Worm (Caenorhabditis elegans) whole organism, L1 larva: ENCODE data around the gene Y62H9A.8.
A peak's percentile ranks its signal among the peaks of the same experiment; 100 is the strongest.

Experiments
- C16A3.4 ChIP-seq: fragments of 150-350 bp; optimal IDR thresholded peaks from 2 replicates; lab custom pipeline; 2014; ENCODE audit warnings: missing biosample characterization, missing genetic modification characterization
- F16B12.6 ChIP-seq: fragments of 150-350 bp; optimal IDR thresholded peaks from 2 replicates; lab custom pipeline; 2014; ENCODE audit warnings: missing biosample characterization, missing genetic modification characterization
- Y116A8C.19 ChIP-seq: sonication (generic microtip); optimal IDR thresholded peaks from 2 replicates; lab custom pipeline; 2016; ENCODE audit warnings: missing compliant biosample characterization, missing genetic modification characterization, borderline replicate concordance
- ceh-82 ChIP-seq, 3 experiments: fragments of 150-350 bp in 1 of 3; sonication (generic microtip) in 2 of 3; optimal IDR thresholded peaks; 2 replicates each; lab custom pipeline; 2014 to 2017; ENCODE audit warnings: missing biosample characterization in 3 of 3, missing genetic modification characterization in 3 of 3
- ceh-88 ChIP-seq: fragments of 200-800 bp; sonication (Bioruptor generic); IDR thresholded peaks from 2 replicates; pipeline ENCODE4 v1.3.6; 2022; ENCODE audit warnings: missing genetic modification characterization, missing compliant biosample characterization
- ceh-90 ChIP-seq: sonication (generic microtip); optimal IDR thresholded peaks from 2 replicates; lab custom pipeline; 2016; ENCODE audit warnings: missing genetic modification characterization, missing compliant biosample characterization
- dsc-1 ChIP-seq: sonication (generic microtip); optimal IDR thresholded peaks from 2 replicates; lab custom pipeline; 2016; ENCODE audit warnings: mild to moderate bottlenecking, missing genetic modification characterization, missing compliant biosample characterization
- efl-1 ChIP-seq, 4 experiments: fragments of 150-350 bp; optimal IDR thresholded peaks in 3 of 4; peaks in 1 of 4; 1 replicate in 1 of 4; 2 replicates in 3 of 4; lab custom pipeline; 2014; ENCODE audit warnings: missing biosample characterization in 2 of 4, missing genetic modification characterization in 2 of 4, missing genetic modification reagents in 2 of 4
- elt-3 ChIP-seq, 6 experiments: fragments of 150-350 bp in 1 of 6; sonication (generic microtip); optimal IDR thresholded peaks; 2 replicates each; lab custom pipeline; 2017 to 2018; ENCODE audit warnings: missing biosample characterization in 6 of 6, missing genetic modification characterization in 6 of 6, inconsistent platforms in 1 of 6
- ets-5 ChIP-seq: fragments of 200-800 bp; sonication (Bioruptor generic); IDR thresholded peaks from 2 replicates; pipeline ENCODE4 v1.3.6; 2022; ENCODE audit warnings: missing genetic modification characterization, missing compliant biosample characterization
- fkh-10 ChIP-seq: sonication (generic microtip); optimal IDR thresholded peaks from 2 replicates; lab custom pipeline; 2017; ENCODE audit warnings: missing biosample characterization, missing genetic modification reagents, missing genetic modification characterization
- hpl-2 ChIP-seq: fragments of 150-350 bp; optimal IDR thresholded peaks from 2 replicates; lab custom pipeline; 2014; ENCODE audit warnings: missing biosample characterization, missing genetic modification reagents, missing genetic modification characterization
- irx-1 ChIP-seq: sonication (generic microtip); optimal IDR thresholded peaks from 2 replicates; lab custom pipeline; 2016; ENCODE audit warnings: missing genetic modification characterization, missing compliant biosample characterization
- lin-13 ChIP-seq: fragments of 150-350 bp; optimal IDR thresholded peaks from 2 replicates; lab custom pipeline; 2014; ENCODE audit warnings: missing biosample characterization, missing genetic modification reagents, missing genetic modification characterization
- lin-14 ChIP-seq: fragments of 200-800 bp; sonication (Bioruptor generic); optimal IDR thresholded peaks from 2 replicates; lab custom pipeline; 2018; ENCODE audit warnings: mild to moderate bottlenecking, missing genetic modification characterization, moderate library complexity, missing compliant biosample characterization
- lin-15B ChIP-seq: fragments of 150-350 bp; sonication (generic microtip); optimal IDR thresholded peaks from 3 replicates; lab custom pipeline; 2014; ENCODE audit warnings: missing biosample characterization, missing genetic modification characterization
- lin-35 ChIP-seq, 2 experiments: fragments of 150-350 bp; optimal IDR thresholded peaks; 2 replicates each; lab custom pipeline; 2014; ENCODE audit warnings: missing biosample characterization in 2 of 2, missing genetic modification characterization in 2 of 2, missing genetic modification reagents in 2 of 2
- mef-2 ChIP-seq: fragments of 150-350 bp; optimal IDR thresholded peaks from 2 replicates; lab custom pipeline; 2014; ENCODE audit warnings: missing biosample characterization, missing genetic modification characterization
- mep-1 ChIP-seq: fragments of 150-350 bp; optimal IDR thresholded peaks from 2 replicates; lab custom pipeline; 2014; ENCODE audit warnings: missing biosample characterization, missing genetic modification characterization
- nhr-12 ChIP-seq: sonication (generic microtip); optimal IDR thresholded peaks from 2 replicates; lab custom pipeline; 2017; ENCODE audit warnings: missing biosample characterization, missing genetic modification characterization
- nhr-20 ChIP-seq: sonication (generic microtip); optimal IDR thresholded peaks from 2 replicates; lab custom pipeline; 2016; ENCODE audit warnings: mild to moderate bottlenecking, missing genetic modification characterization, missing compliant biosample characterization
- nhr-47 ChIP-seq: sonication (generic microtip); optimal IDR thresholded peaks from 2 replicates; lab custom pipeline; 2016; ENCODE audit warnings: mild to moderate bottlenecking, missing genetic modification characterization, moderate library complexity, missing compliant biosample characterization
- nhr-71 ChIP-seq: sonication (generic microtip); optimal IDR thresholded peaks from 2 replicates; lab custom pipeline; 2016; ENCODE audit warnings: mild to moderate bottlenecking, missing genetic modification characterization, moderate library complexity, missing compliant biosample characterization
- nhr-77 ChIP-seq: fragments of 150-350 bp; optimal IDR thresholded peaks from 2 replicates; lab custom pipeline; 2014; ENCODE audit warnings: missing biosample characterization, missing genetic modification characterization
- nhr-84 ChIP-seq: sonication (generic microtip); optimal IDR thresholded peaks from 2 replicates; lab custom pipeline; 2017; ENCODE audit warnings: missing biosample characterization, missing genetic modification characterization
- nhr-85 ChIP-seq: sonication (generic microtip); peaks from one replicate; lab custom pipeline; 2016; ENCODE audit warnings: missing genetic modification characterization, inconsistent platforms, missing compliant biosample characterization
- nhr-90 ChIP-seq: sonication (generic microtip); optimal IDR thresholded peaks from 2 replicates; lab custom pipeline; 2016; ENCODE audit warnings: mild to moderate bottlenecking, missing genetic modification characterization, missing compliant biosample characterization; ENCODE audit not compliant: poor library complexity
- pag-3 ChIP-seq: sonication (generic microtip); optimal IDR thresholded peaks from 2 replicates; lab custom pipeline; 2017; ENCODE audit warnings: missing genetic modification characterization, mild to moderate bottlenecking, missing compliant biosample characterization, antibody characterized with exemption, borderline replicate concordance; ENCODE audit not compliant: insufficient read depth
- pax-3 ChIP-seq: fragments of 200-800 bp; sonication (Bioruptor generic); optimal IDR thresholded peaks from 2 replicates; lab custom pipeline; 2018; ENCODE audit warnings: mild to moderate bottlenecking, missing genetic modification characterization, moderate library complexity, missing compliant biosample characterization
- rnt-1 ChIP-seq: sonication (generic microtip); optimal IDR thresholded peaks from 2 replicates; lab custom pipeline; 2016; ENCODE audit warnings: mild to moderate bottlenecking, missing genetic modification characterization, moderate library complexity, missing compliant biosample characterization
- skn-1 ChIP-seq: fragments of 150-350 bp; optimal IDR thresholded peaks from 2 replicates; lab custom pipeline; 2014; ENCODE audit warnings: missing biosample characterization, missing genetic modification characterization
- sup-37 ChIP-seq: fragments of 200-800 bp; sonication (Bioruptor generic); optimal IDR thresholded peaks from 2 replicates; lab custom pipeline; 2018; ENCODE audit warnings: mild to moderate bottlenecking, missing genetic modification characterization, missing compliant biosample characterization
- unc-30 ChIP-seq: sonication (generic microtip); optimal IDR thresholded peaks from 2 replicates; lab custom pipeline; 2017; ENCODE audit warnings: missing biosample characterization, missing genetic modification characterization
- xbp-1 ChIP-seq: sonication (generic microtip); optimal IDR thresholded peaks from 2 replicates; lab custom pipeline; 2016; ENCODE audit warnings: missing genetic modification characterization, missing compliant biosample characterization
- zag-1 ChIP-seq: fragments of 150-350 bp; optimal IDR thresholded peaks from 2 replicates; lab custom pipeline; 2014; ENCODE audit warnings: missing biosample characterization, missing genetic modification characterization
- zip-4 ChIP-seq: fragments of 200-800 bp; sonication (Bioruptor generic); optimal IDR thresholded peaks from 2 replicates; lab custom pipeline; 2018; ENCODE audit warnings: mild to moderate bottlenecking, missing genetic modification characterization, moderate library complexity, missing compliant biosample characterization
- ztf-4 ChIP-seq: fragments of 150-350 bp; optimal IDR thresholded peaks from 2 replicates; lab custom pipeline; 2014; ENCODE audit warnings: missing biosample characterization, missing genetic modification characterization

Y62H9A.8 gene

DNA sequence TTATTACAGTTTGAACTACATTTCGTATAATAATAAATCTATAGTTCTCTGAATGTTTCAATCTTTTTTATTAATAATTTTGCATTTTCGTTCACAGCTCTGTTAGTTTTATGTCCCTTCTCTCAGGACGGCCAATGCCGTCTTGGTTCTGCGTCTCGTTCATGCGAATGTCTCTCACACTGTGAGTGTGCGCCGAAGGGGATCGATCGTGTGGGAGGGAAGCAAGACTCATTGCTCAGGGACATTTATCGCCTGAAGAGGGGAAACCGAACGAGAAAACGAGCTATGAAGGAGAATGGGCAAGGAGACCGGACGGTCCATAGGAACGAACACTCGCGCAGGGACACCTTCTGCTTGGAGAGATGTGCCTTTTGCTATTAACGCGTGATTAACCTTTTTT, 6.8 kb upstream of the Y62H9A.8 start:
- TF ChIP-seq nhr-47 (tag; lab: Kevin White, UChicago): peak; percentile 41
- peak in 1 of 2 experiments; percentile 0 for TF ChIP-seq efl-1 (optimal IDR thresholded peaks at IDR 0.05; lab: Kevin White, UChicago)
- no peak for TF ChIP-seq efl-1 (GFP tag; optimal IDR thresholded peaks at IDR 0.05 in 1 of 2; lab: Kevin White, UChicago)
- no peak for TF ChIP-seq nhr-71
- peak; percentile 15 for TF ChIP-seq fkh-10 (GFP tag; lab: Kevin White, UChicago)
- TF ChIP-seq ceh-82 (tag; optimal IDR thresholded peaks at IDR 0.05; lab: Kevin White, UChicago): peak in 1 of 3 experiments; percentile 18
- peak; percentile 47 for TF ChIP-seq dsc-1
- TF ChIP-seq, all 84 proteins: peak for 5

DNA sequence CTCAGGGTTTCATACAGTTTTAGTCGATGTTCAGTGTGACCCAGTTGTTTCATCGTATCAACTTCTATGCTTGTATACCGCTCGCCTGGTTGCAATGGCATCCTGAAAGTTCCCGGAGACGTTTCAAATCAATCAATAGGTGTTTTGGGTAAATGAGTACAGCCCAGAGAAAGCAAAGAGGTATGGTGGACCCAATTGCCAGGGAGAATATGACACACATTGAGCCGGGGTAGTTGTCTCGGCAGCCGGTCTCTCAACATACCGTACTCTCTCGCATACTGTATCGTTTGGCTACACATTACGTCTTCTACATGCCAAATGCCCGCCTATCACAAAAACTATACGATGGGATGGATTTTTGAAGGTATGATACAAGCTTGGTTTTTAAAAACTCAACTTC, 5.8 kb upstream of the Y62H9A.8 start, which contains the start of gene Y62H9A.9:
TSS of gene Y62H9A.9 (minus strand) at position 101 of the 400 bp plus-strand sequence.
- 0 out of 2 replicates have a peak, but pooled peaks have one; percentile 48 for TF ChIP-seq ets-5 (GFP tag; lab: Robert Waterston, UW)
- TF ChIP-seq ztf-4 (tag; lab: Kevin White, UChicago): no peak
- TF ChIP-seq lin-35 (GFP tag; optimal IDR thresholded peaks at IDR 0.05; lab: Kevin White, UChicago): no peak
- TF ChIP-seq, all 84 proteins: peak for 1

DNA sequence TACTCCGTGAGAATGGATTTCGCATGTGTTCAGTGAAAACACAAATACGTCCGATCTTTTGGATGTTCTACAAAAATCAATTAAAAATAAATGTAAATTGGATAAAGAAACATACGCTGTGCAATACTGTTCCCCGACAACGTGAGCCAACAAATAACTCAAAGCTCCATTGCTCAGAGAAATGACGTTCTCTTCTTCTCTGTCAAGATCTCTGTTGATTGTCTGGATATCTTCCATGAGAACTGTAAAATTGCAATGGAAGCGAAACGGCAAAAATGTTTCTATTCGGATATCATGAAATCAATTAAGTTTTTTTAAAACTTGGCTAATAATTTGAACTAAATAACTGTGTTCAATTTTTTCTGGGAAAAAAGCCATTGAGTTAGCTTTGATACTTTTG, 4.5 kb upstream of the Y62H9A.8 start:
- TF ChIP-seq lin-15B (tag; lab: Kevin White, UChicago): no peak
- TF ChIP-seq zag-1: no peak
- no peak for TF ChIP-seq hpl-2 (GFP tag; lab: Kevin White, UChicago)
- no peak for TF ChIP-seq xbp-1 (tag; lab: Kevin White, UChicago)
- TF ChIP-seq pax-3: no peak
- no peak for TF ChIP-seq elt-3 (tag; optimal IDR thresholded peaks at IDR 0.05; lab: Kevin White, UChicago)
- no peak for TF ChIP-seq nhr-77
- TF ChIP-seq rnt-1 (tag; lab: Kevin White, UChicago): no peak
- TF ChIP-seq ceh-88 (GFP tag; lab: Robert Waterston, UW): no peak
- no peak for TF ChIP-seq Y116A8C.19 (tag; lab: Kevin White, UChicago)
- no peak for TF ChIP-seq nhr-85
- no peak for TF ChIP-seq mef-2 (tag; lab: Kevin White, UChicago)
- no peak for TF ChIP-seq lin-14 (GFP tag; lab: Kevin White, UChicago)
- no peak for TF ChIP-seq lin-13 (GFP tag; lab: Kevin White, UChicago)
- no peak for TF ChIP-seq skn-1 (tag; lab: Kevin White, UChicago)
- no peak for TF ChIP-seq nhr-84

DNA sequence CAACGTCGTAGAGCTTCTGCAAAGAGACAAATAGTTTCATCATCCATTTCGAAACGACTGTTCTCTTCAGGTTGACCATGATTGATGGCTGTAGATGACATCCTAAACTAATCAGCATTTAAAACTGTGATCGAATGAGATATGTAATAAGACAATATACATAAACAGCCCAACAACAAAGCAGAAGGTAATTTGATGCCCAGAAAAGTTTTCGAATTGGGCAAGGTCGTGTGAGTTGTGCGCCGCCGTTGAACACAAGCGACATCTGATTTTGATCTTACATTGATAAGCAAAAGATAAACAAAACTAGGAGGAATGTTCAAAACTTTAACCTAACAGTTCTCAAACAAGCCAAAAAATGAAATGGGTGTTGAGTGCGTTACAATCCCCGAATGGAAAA, 6.7 kb downstream of the Y62H9A.8 start, which contains the start of gene Y62H9A.7:
TSS of gene Y62H9A.7 (minus strand) at position 101 of the 400 bp plus-strand sequence.
- TF ChIP-seq pag-3 (tag; lab: Kevin White, UChicago) (no peak), ceh-82 (tag; optimal IDR thresholded peaks at IDR 0.05; lab: Kevin White, UChicago) (no peak)

DNA sequence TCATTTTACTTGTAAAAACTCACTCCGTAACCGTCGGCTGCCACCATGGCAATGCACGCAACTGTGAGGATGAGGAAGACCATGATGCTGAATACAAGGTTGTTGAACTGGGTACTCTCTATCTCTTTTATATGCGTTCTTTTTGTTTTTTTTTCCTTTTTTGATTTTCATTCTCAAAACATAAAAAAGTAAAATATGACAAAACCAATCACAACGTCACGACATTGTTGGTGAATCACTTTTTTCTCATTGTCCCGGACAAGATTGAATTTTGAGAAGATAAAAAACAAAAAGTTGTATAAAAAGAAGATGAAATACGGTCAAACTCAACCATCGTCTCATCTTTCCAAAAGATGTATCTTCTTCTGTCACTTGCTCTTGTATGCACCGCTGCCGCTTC, 9.4 kb downstream of the Y62H9A.8 start, which contains the start of the genes Y62H9A.5 and ule-5:
TSS of gene Y62H9A.5 (minus strand) at position 101 of the 400 bp plus-strand sequence.
TSS of gene ule-5 (plus strand) at position 328 of the 400 bp plus-strand sequence.
- TF ChIP-seq nhr-20 (tag; lab: Kevin White, UChicago) (no peak), nhr-12 (no peak), C16A3.4 (no peak), F16B12.6 (tag; lab: Kevin White, UChicago) (no peak), efl-1 (optimal IDR thresholded peaks at IDR 0.05; lab: Kevin White, UChicago) (no peak), efl-1 (GFP tag; optimal IDR thresholded peaks at IDR 0.05 in 1 of 2; lab: Kevin White, UChicago) (no peak), nhr-90 (tag; lab: Kevin White, UChicago) (no peak), ztf-4 (tag; lab: Kevin White, UChicago) (no peak)

DNA sequence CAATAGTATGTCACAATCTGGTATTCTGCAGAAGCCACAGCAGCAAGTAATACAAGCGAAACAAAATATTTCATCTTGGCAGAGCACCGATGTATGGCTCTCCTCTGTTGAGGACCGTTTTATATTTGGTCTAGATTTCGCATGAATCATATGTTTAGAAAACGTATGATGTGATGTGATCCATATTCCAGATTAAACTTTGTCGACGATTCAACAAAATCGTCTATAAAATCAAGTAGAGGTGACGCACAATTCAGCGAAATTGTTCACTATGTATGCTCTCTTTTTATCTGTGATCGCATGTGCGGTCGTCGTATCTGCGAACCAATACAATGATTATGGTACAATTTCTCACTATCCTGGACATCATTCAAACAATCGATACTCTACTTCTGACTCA, 12.4 kb downstream of the Y62H9A.8 start, which contains the start of the genes Y62H9A.3 and Y62H9A.4:
TSS of gene Y62H9A.3 (minus strand) at position 101 of the 400 bp plus-strand sequence.
TSS of gene Y62H9A.4 (plus strand) at position 256 of the 400 bp plus-strand sequence.
- no peak for TF ChIP-seq sup-37
- no peak for TF ChIP-seq lin-14 (GFP tag; lab: Kevin White, UChicago)
- no peak for TF ChIP-seq irx-1 (tag; lab: Kevin White, UChicago)
- no peak for TF ChIP-seq xbp-1 (tag; lab: Kevin White, UChicago)
- no peak for TF ChIP-seq mep-1 (tag; lab: Kevin White, UChicago)
- no peak for TF ChIP-seq ceh-90 (tag; lab: Kevin White, UChicago)
- TF ChIP-seq unc-30 (tag; lab: Kevin White, UChicago): no peak
- no peak for TF ChIP-seq pax-3
- TF ChIP-seq zip-4 (GFP tag; lab: Kevin White, UChicago): no peak
- TF ChIP-seq ztf-4 (tag; lab: Kevin White, UChicago): no peak
- no peak for TF ChIP-seq fkh-10 (GFP tag; lab: Kevin White, UChicago)
